Worm (Caenorhabditis elegans) whole organism, late embryonic: ENCODE measurements around the gene Y51A2B.8.

Source experiments
- T23F11.4 ChIP-seq: fragments of 200-800 bp; sonication (Bioruptor generic); optimal IDR thresholded peaks from 2 replicates; lab custom pipeline; 2018; ENCODE audit warnings: mild to moderate bottlenecking, missing genetic modification characterization, missing compliant biosample characterization
- ahr-1 ChIP-seq: sonication (generic microtip); optimal IDR thresholded peaks from 2 replicates; lab custom pipeline; 2016; ENCODE audit warnings: missing genetic modification characterization, missing compliant biosample characterization
- ama-1 ChIP-seq: fragments of 150-350 bp; optimal IDR thresholded peaks from 2 replicates; lab custom pipeline; 2014
- ceh-14 ChIP-seq: sonication (generic microtip); optimal IDR thresholded peaks from 2 replicates; lab custom pipeline; 2016; ENCODE audit warnings: missing genotype, missing genetic modification characterization, missing compliant biosample characterization
- ceh-19 ChIP-seq: fragments of 200-800 bp; sonication (Bioruptor generic); optimal IDR thresholded peaks from 2 replicates; lab custom pipeline; 2018; ENCODE audit warnings: mild to moderate bottlenecking, missing genetic modification characterization, missing compliant biosample characterization
- ceh-2 ChIP-seq: sonication (generic microtip); optimal IDR thresholded peaks from 2 replicates; lab custom pipeline; 2016; ENCODE audit warnings: missing genotype, missing genetic modification characterization, missing compliant biosample characterization
- ceh-24 ChIP-seq: sonication (generic microtip); optimal IDR thresholded peaks from 2 replicates; lab custom pipeline; 2016; ENCODE audit warnings: mild to moderate bottlenecking, missing genetic modification characterization, missing compliant biosample characterization
- ceh-48 ChIP-seq: sonication (generic microtip); optimal IDR thresholded peaks from 2 replicates; lab custom pipeline; 2016; ENCODE audit warnings: missing genetic modification characterization, inconsistent platforms, missing compliant biosample characterization
- dve-1 ChIP-seq: sonication (generic microtip); optimal IDR thresholded peaks from 2 replicates; lab custom pipeline; 2017; ENCODE audit warnings: antibody characterized with exemption, mild to moderate bottlenecking, missing genetic modification characterization, missing compliant biosample characterization
- fax-1 ChIP-seq: sonication (generic microtip); optimal IDR thresholded peaks from 2 replicates; lab custom pipeline; 2016; ENCODE audit warnings: missing genotype, missing genetic modification characterization, missing compliant biosample characterization
- hlh-30 ChIP-seq: sonication (generic microtip); optimal IDR thresholded peaks from 2 replicates; lab custom pipeline; 2017; ENCODE audit warnings: antibody characterized with exemption, missing genetic modification characterization, missing compliant biosample characterization; ENCODE audit not compliant: insufficient read depth
- madf-2 ChIP-seq: sonication (generic microtip); optimal IDR thresholded peaks from 2 replicates; lab custom pipeline; 2017; ENCODE audit warnings: missing genetic modification characterization, missing compliant biosample characterization
- mec-3 ChIP-seq: sonication (generic microtip); optimal IDR thresholded peaks from 2 replicates; lab custom pipeline; 2016; ENCODE audit warnings: borderline replicate concordance, missing genetic modification characterization, missing compliant biosample characterization
- nfya-1 ChIP-seq: sonication (generic microtip); optimal IDR thresholded peaks from 2 replicates; lab custom pipeline; 2017; ENCODE audit warnings: missing genetic modification characterization, mild to moderate bottlenecking, missing compliant biosample characterization, antibody characterized with exemption, moderate library complexity
- pha-4 ChIP-seq: fragments of 150-350 bp; optimal IDR thresholded peaks from 2 replicates; lab custom pipeline; 2018; ENCODE audit warnings: missing biosample characterization, missing genetic modification reagents, missing genetic modification characterization
- rnt-1 ChIP-seq: sonication (generic microtip); optimal IDR thresholded peaks from 2 replicates; lab custom pipeline; 2016; ENCODE audit warnings: missing genetic modification characterization, missing compliant biosample characterization

Y51A2B.8 gene

ce11 chrV:18424471-18424870 lies 45.6 kb downstream of the Y51A2B.8 start, which contains the start of gene ZK262.4:
TSS of gene ZK262.4 (minus strand) at chrV:18424571.
- no peak for TF ChIP-seq ceh-2 (tag; lab: Kevin White, UChicago)
- no peak for TF ChIP-seq nfya-1 (tag; lab: Kevin White, UChicago)

- no peak for TF ChIP-seq hlh-30 (tag; lab: Kevin White, UChicago)
These were observed 46.6 kb downstream of the Y51A2B.8 start, which contains the start of gene ZK262.19 for ce11 chrV:18425544-18425943. TSS of gene ZK262.19 (minus strand) at chrV:18425644.

DNA sequence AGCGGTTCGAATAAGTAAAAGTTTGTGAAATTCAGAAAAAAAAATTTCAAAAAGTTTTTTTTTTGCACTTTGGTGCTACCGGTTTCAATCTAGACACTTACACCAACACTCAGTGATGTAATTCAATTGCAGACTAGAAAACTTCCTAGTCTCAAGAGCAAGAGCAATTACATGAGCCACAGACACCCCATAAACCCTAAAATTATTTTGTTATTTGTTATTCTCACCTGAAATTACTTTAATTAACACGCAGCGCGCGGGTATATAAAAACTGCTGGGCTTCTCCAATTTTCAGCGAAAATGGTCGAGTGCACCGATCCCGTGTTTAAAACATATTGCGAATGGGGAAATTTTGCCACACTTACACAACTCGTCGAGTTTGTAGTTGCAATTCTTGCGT lies 47.4 kb downstream of the Y51A2B.8 start, which contains the start of gene srw-83:
TSS of gene srw-83 (plus strand) at position 301 of the 400 bp plus-strand sequence.
- no peak for TF ChIP-seq T23F11.4 (GFP tag; lab: Kevin White, UChicago)
- TF ChIP-seq ceh-19 = no peak
- TF ChIP-seq pha-4 (tag; lab: Kevin White, UChicago) = no peak
- no peak for TF ChIP-seq ceh-14 (tag; lab: Kevin White, UChicago)
- TF ChIP-seq ama-1 (lab: Kevin White, UChicago) = no peak
- TF ChIP-seq madf-2 (tag; lab: Kevin White, UChicago) = no peak
- no peak for TF ChIP-seq rnt-1 (tag; lab: Kevin White, UChicago)
- TF ChIP-seq ceh-24 = no peak
- TF ChIP-seq ceh-48 (tag; lab: Kevin White, UChicago) = no peak
- no peak for TF ChIP-seq ahr-1
- TF ChIP-seq dve-1 (tag; lab: Kevin White, UChicago) = no peak
- TF ChIP-seq fax-1 (tag; lab: Kevin White, UChicago) = no peak
- TF ChIP-seq hlh-30 (tag; lab: Kevin White, UChicago) = no peak
- no peak for TF ChIP-seq mec-3 (tag; lab: Kevin White, UChicago)
- TF ChIP-seq, all 69 proteins: peak for 0
